Fruit fly (Drosophila melanogaster) whole organism, embryonic: ENCODE measurements around the gene CG31224.

ENCODE experiments used
- Bteb2 ChIP-seq: fragments of 200-800 bp; sonication (Bioruptor generic); optimal IDR thresholded peaks from 2 replicates; lab custom pipeline; 2016; ENCODE audit warnings: missing biosample characterization, missing genetic modification characterization
- CG1024 ChIP-seq: fragments of 200-800 bp; sonication (Bioruptor generic); IDR thresholded peaks from 2 replicates; pipeline ENCODE4 v1.3.6; 2022; ENCODE audit warnings: missing biosample characterization, missing genetic modification characterization
- CG11398 ChIP-seq: fragments of 200-800 bp; sonication (Bioruptor generic); optimal IDR thresholded peaks from 2 replicates; lab custom pipeline; 2016; ENCODE audit warnings: missing biosample characterization, missing genetic modification characterization
- CG12071 ChIP-seq: fragments of 200-800 bp; sonication (Bioruptor generic); optimal IDR thresholded peaks from 3 replicates; lab custom pipeline; 2018; ENCODE audit warnings: missing biosample characterization, mild to moderate bottlenecking, missing genetic modification characterization
- CG12219 ChIP-seq: fragments of 200-800 bp; sonication (Bioruptor generic); optimal IDR thresholded peaks from 3 replicates; lab custom pipeline; 2018; ENCODE audit warnings: missing biosample characterization, mild to moderate bottlenecking, missing genetic modification characterization
- CG12299 ChIP-seq: fragments of 200-800 bp; sonication (Bioruptor generic); optimal IDR thresholded peaks from 2 replicates; lab custom pipeline; 2018; ENCODE audit warnings: missing biosample characterization, mild to moderate bottlenecking, missing genetic modification characterization
- CG12391 ChIP-seq: fragments of 200-800 bp; sonication (Bioruptor generic); optimal IDR thresholded peaks from 3 replicates; lab custom pipeline; 2018; ENCODE audit warnings: missing biosample characterization, mild to moderate bottlenecking, missing genetic modification characterization, moderate library complexity
- CG12769 ChIP-seq: fragments of 200-800 bp; sonication (Bioruptor generic); optimal IDR thresholded peaks from 2 replicates; lab custom pipeline; 2019; ENCODE audit warnings: missing biosample characterization, mild to moderate bottlenecking, missing genetic modification characterization, moderate library complexity
- CG13287 ChIP-seq: fragments of 200-800 bp; sonication (Bioruptor generic); IDR thresholded peaks from 2 replicates; pipeline ENCODE4 v1.3.6; 2022; ENCODE audit warnings: missing biosample characterization, missing genetic modification characterization; ENCODE audit not compliant: partially characterized antibody
- CG16813 ChIP-seq: fragments of 200-800 bp; sonication (Bioruptor generic); IDR thresholded peaks from 3 replicates; pipeline ENCODE4 v1.3.6; 2022; ENCODE audit warnings: missing biosample characterization, missing genetic modification characterization; ENCODE audit not compliant: partially characterized antibody
- CG16815 ChIP-seq: fragments of 200-800 bp; sonication (Bioruptor generic); optimal IDR thresholded peaks from 3 replicates; lab custom pipeline; 2017; ENCODE audit warnings: missing biosample characterization, mild to moderate bottlenecking, missing genetic modification characterization
- CG32532 ChIP-seq: fragments of 200-800 bp; sonication (Bioruptor generic); IDR thresholded peaks from 2 replicates; pipeline ENCODE4 v1.3.6; 2022; ENCODE audit warnings: missing biosample characterization, missing genetic modification characterization
- CG33557 ChIP-seq: fragments of 200-800 bp; sonication (Bioruptor generic); optimal IDR thresholded peaks from 2 replicates; lab custom pipeline; 2019; ENCODE audit warnings: missing biosample characterization, mild to moderate bottlenecking, missing genetic modification characterization, moderate library complexity
- CG4424 ChIP-seq: fragments of 200-800 bp; sonication (Bioruptor generic); optimal IDR thresholded peaks from 3 replicates; lab custom pipeline; 2016; ENCODE audit warnings: missing biosample characterization, missing genetic modification characterization
- CG6683 ChIP-seq: fragments of 200-800 bp; sonication (Bioruptor generic); optimal IDR thresholded peaks from 2 replicates; lab custom pipeline; 2017; ENCODE audit warnings: missing biosample characterization, mild to moderate bottlenecking, missing genetic modification characterization, missing genetic modification reagents
- CG7357 ChIP-seq: fragments of 200-800 bp; sonication (Bioruptor generic); IDR thresholded peaks from 3 replicates; pipeline ENCODE4 v1.3.6; 2022; ENCODE audit warnings: missing biosample characterization, missing genetic modification characterization
- CG7556 ChIP-seq: fragments of 200-800 bp; sonication (Bioruptor generic); optimal IDR thresholded peaks from 2 replicates; lab custom pipeline; 2017; ENCODE audit warnings: missing biosample characterization, mild to moderate bottlenecking, missing genetic modification characterization
- CG8089 ChIP-seq: fragments of 200-800 bp; sonication (Bioruptor generic); optimal IDR thresholded peaks from 3 replicates; lab custom pipeline; 2016; ENCODE audit warnings: missing biosample characterization, missing genetic modification characterization
- CG8281 ChIP-seq: fragments of 200-800 bp; sonication (Bioruptor generic); optimal IDR thresholded peaks from 2 replicates; lab custom pipeline; 2018; ENCODE audit warnings: missing biosample characterization, mild to moderate bottlenecking, missing genetic modification characterization, moderate library complexity
- CG9817 ChIP-seq: fragments of 200-800 bp; sonication (Bioruptor generic); optimal IDR thresholded peaks from 2 replicates; lab custom pipeline; 2018; ENCODE audit warnings: missing biosample characterization, mild to moderate bottlenecking, missing genetic modification characterization, moderate library complexity
- Deaf1 ChIP-seq: fragments of 200-800 bp; optimal IDR thresholded peaks from 3 replicates; lab custom pipeline; 2019; ENCODE audit warnings: missing biosample characterization, mild to moderate bottlenecking, missing genetic modification characterization, moderate library complexity
- Ets97D ChIP-seq: fragments of 200-800 bp; sonication (Bioruptor generic); optimal IDR thresholded peaks from 3 replicates; lab custom pipeline; 2016; ENCODE audit warnings: missing biosample characterization, missing genetic modification characterization
- Fer2 ChIP-seq: fragments of 200-800 bp; sonication (Bioruptor generic); optimal IDR thresholded peaks from 2 replicates; lab custom pipeline; 2018; ENCODE audit warnings: missing biosample characterization, mild to moderate bottlenecking, missing genetic modification characterization, moderate library complexity
- H15 ChIP-seq: fragments of 200-800 bp; sonication (Bioruptor generic); IDR thresholded peaks from 3 replicates; pipeline ENCODE4 v1.3.6; 2022; ENCODE audit warnings: missing biosample characterization, missing genetic modification characterization
- HLH3B ChIP-seq: fragments of 200-800 bp; sonication (Bioruptor generic); IDR thresholded peaks from 2 replicates; pipeline ENCODE4 v1.3.6; 2022; ENCODE audit warnings: missing biosample characterization, missing genetic modification characterization
- MESR4 ChIP-seq: fragments of 200-800 bp; sonication (Bioruptor generic); optimal IDR thresholded peaks from 2 replicates; lab custom pipeline; 2018; ENCODE audit warnings: missing biosample characterization, mild to moderate bottlenecking, missing genetic modification characterization, moderate library complexity
- MTF-1 ChIP-seq: fragments of 200-800 bp; sonication (Bioruptor generic); optimal IDR thresholded peaks from 2 replicates; lab custom pipeline; 2018; ENCODE audit warnings: missing biosample characterization, mild to moderate bottlenecking, missing genetic modification characterization, borderline replicate concordance
- Meics ChIP-seq: fragments of 200-800 bp; sonication (Bioruptor generic); optimal IDR thresholded peaks from 2 replicates; lab custom pipeline; 2017; ENCODE audit warnings: missing biosample characterization, mild to moderate bottlenecking, missing genetic modification characterization
- NC2β ChIP-seq: fragments of 200-800 bp; sonication (Bioruptor generic); optimal IDR thresholded peaks from 2 replicates; lab custom pipeline; 2016; ENCODE audit warnings: missing biosample characterization, missing genetic modification characterization
- Neu2 ChIP-seq: fragments of 200-800 bp; sonication (Bioruptor generic); optimal IDR thresholded peaks from 3 replicates; lab custom pipeline; 2016; ENCODE audit warnings: missing biosample characterization, missing genetic modification characterization, borderline replicate concordance
- Nf-YB ChIP-seq: fragments of 200-800 bp; sonication (Bioruptor generic); optimal IDR thresholded peaks from 3 replicates; lab custom pipeline; 2019; ENCODE audit warnings: missing biosample characterization, mild to moderate bottlenecking, missing genetic modification characterization, moderate library complexity
- Sox100B ChIP-seq: fragments of 200-800 bp; sonication (Bioruptor generic); optimal IDR thresholded peaks from 3 replicates; lab custom pipeline; 2018; ENCODE audit warnings: missing biosample characterization, mild to moderate bottlenecking, missing genetic modification characterization
- ab ChIP-seq: fragments of 200-800 bp; sonication (Bioruptor generic); optimal IDR thresholded peaks from 2 replicates; lab custom pipeline; 2016; ENCODE audit warnings: missing biosample characterization, missing genetic modification characterization
- disco-r ChIP-seq: fragments of 200-800 bp; sonication (Bioruptor generic); optimal IDR thresholded peaks from 2 replicates; lab custom pipeline; 2016; ENCODE audit warnings: missing biosample characterization, missing genetic modification characterization
- dpn ChIP-seq, 2 experiments: fragments of 200-800 bp; sonication (Bioruptor generic); optimal IDR thresholded peaks; 3 replicates each; lab custom pipeline; 2016; ENCODE audit warnings: missing biosample characterization in 2 of 2, missing genetic modification characterization in 2 of 2
- ems ChIP-seq: fragments of 200-800 bp; sonication (Bioruptor generic); optimal IDR thresholded peaks from 3 replicates; lab custom pipeline; 2016; ENCODE audit warnings: missing biosample characterization, missing genetic modification characterization
- fd64A ChIP-seq: fragments of 200-800 bp; sonication (Bioruptor generic); optimal IDR thresholded peaks from 3 replicates; lab custom pipeline; 2018; ENCODE audit warnings: missing biosample characterization, mild to moderate bottlenecking, missing genetic modification characterization
- gce ChIP-seq: fragments of 200-800 bp; sonication (Bioruptor generic); IDR thresholded peaks from 3 replicates; pipeline ENCODE4 v1.3.6; 2022; ENCODE audit warnings: missing biosample characterization, missing genetic modification characterization
- gcm ChIP-seq: fragments of 200-800 bp; sonication (Bioruptor generic); optimal IDR thresholded peaks from 2 replicates; lab custom pipeline; 2019; ENCODE audit warnings: missing biosample characterization, mild to moderate bottlenecking, missing genetic modification characterization, moderate library complexity
- gem ChIP-seq: fragments of 200-800 bp; sonication (Bioruptor generic); optimal IDR thresholded peaks from 2 replicates; lab custom pipeline; 2019; ENCODE audit warnings: missing biosample characterization, mild to moderate bottlenecking, missing genetic modification characterization, moderate library complexity
- gfzf ChIP-seq: fragments of 200-800 bp; sonication (Bioruptor generic); optimal IDR thresholded peaks from 2 replicates; lab custom pipeline; 2016; ENCODE audit warnings: missing biosample characterization, mild to moderate bottlenecking, missing genetic modification characterization, moderate library complexity
- hbn ChIP-seq: fragments of 200-800 bp; sonication (Bioruptor generic); IDR thresholded peaks from 2 replicates; pipeline ENCODE4 v1.3.6; 2022; ENCODE audit warnings: missing biosample characterization, missing genetic modification characterization; ENCODE audit not compliant: partially characterized antibody
- nom ChIP-seq: fragments of 200-800 bp; sonication (Bioruptor generic); optimal IDR thresholded peaks from 2 replicates; lab custom pipeline; 2017; ENCODE audit warnings: missing biosample characterization, missing genetic modification characterization, mild to moderate bottlenecking, moderate library complexity, missing genetic modification reagents
- run ChIP-seq: fragments of 200-800 bp; sonication (Bioruptor generic); optimal IDR thresholded peaks from 3 replicates; lab custom pipeline; 2018; ENCODE audit warnings: missing biosample characterization, mild to moderate bottlenecking, missing genetic modification characterization
- slp2 ChIP-seq: fragments of 200-800 bp; sonication (Bioruptor generic); optimal IDR thresholded peaks from 2 replicates; lab custom pipeline; 2016; ENCODE audit warnings: missing biosample characterization, missing genetic modification characterization
- sob ChIP-seq: fragments of 200-800 bp; sonication (Bioruptor generic); IDR thresholded peaks from 2 replicates; pipeline ENCODE4 v1.3.6; 2022; ENCODE audit warnings: missing biosample characterization, missing genetic modification characterization
- sr ChIP-seq: fragments of 200-800 bp; sonication (Bioruptor generic); IDR thresholded peaks from 3 replicates; pipeline ENCODE4 v1.3.6; 2022; ENCODE audit warnings: missing biosample characterization, missing genetic modification characterization
- twi ChIP-seq: fragments of 200-800 bp; optimal IDR thresholded peaks from 2 replicates; lab custom pipeline; 2019; ENCODE audit warnings: missing biosample characterization, mild to moderate bottlenecking, missing genetic modification characterization, moderate library complexity
- tx ChIP-seq: fragments of 200-800 bp; sonication (Bioruptor generic); optimal IDR thresholded peaks from 2 replicates; lab custom pipeline; 2016; ENCODE audit warnings: missing biosample characterization, missing genetic modification characterization
- zen2 ChIP-seq: fragments of 200-800 bp; sonication (Bioruptor generic); IDR thresholded peaks from 3 replicates; pipeline ENCODE4 v1.3.6; 2022; ENCODE audit warnings: missing biosample characterization, missing genetic modification characterization; ENCODE audit not compliant: partially characterized antibody
- zfh1 ChIP-seq: fragments of 200-800 bp; sonication (Bioruptor generic); IDR thresholded peaks from 3 replicates; pipeline ENCODE4 v1.3.6; 2022; ENCODE audit warnings: missing biosample characterization, missing genetic modification characterization

The CG31224 gene

dm6 chr3R:18663525-18663924 is 4.4 kb upstream of the CG31224 start, which contains the start of the genes Cpsf73 and Gos28 (continued):
- no peak for TF ChIP-seq CG16815 (GFP tag; lab: Kevin White, UChicago)
- TF ChIP-seq NC2β (GFP tag; lab: Kevin White, UChicago): peak; percentile 44
- TF ChIP-seq gem (tag; lab: Kevin White, UChicago): no peak
- TF ChIP-seq Bteb2 (GFP tag; lab: Kevin White, UChicago): no peak
- peak; percentile 81 for TF ChIP-seq MESR4
- no peak for TF ChIP-seq CG32532 (GFP tag; lab: Robert Waterston, UW)
- TF ChIP-seq fd64A (GFP tag; lab: Kevin White, UChicago): no peak
- 0 out of 3 replicates have a peak, but pooled peaks have one; percentile 26 for TF ChIP-seq CG7357
- TF ChIP-seq zfh1 (GFP tag; lab: Robert Waterston, UW): 0 out of 3 replicates have a peak, but pooled peaks have one; percentile 40
- no peak for TF ChIP-seq CG8281
- TF ChIP-seq run (tag; lab: Kevin White, UChicago): no peak
- TF ChIP-seq dpn (GFP tag; optimal IDR thresholded peaks at IDR 0.05; lab: Kevin White, UChicago): no peak
- TF ChIP-seq CG4424: no peak
- TF ChIP-seq CG9817 (tag; lab: Kevin White, UChicago): no peak
- peak; percentile 73 for TF ChIP-seq CG13287 (GFP tag; lab: Robert Waterston, UW)
- TF ChIP-seq gcm (GFP tag; lab: Kevin White, UChicago): no peak
- TF ChIP-seq sr (GFP tag; lab: Robert Waterston, UW): no peak
- peak; percentile 3 for TF ChIP-seq twi (tag; lab: Kevin White, UChicago)
- no peak for TF ChIP-seq Neu2
- TF ChIP-seq hbn (GFP tag; lab: Robert Waterston, UW): no peak
- TF ChIP-seq CG8089 (GFP tag; lab: Kevin White, UChicago): no peak
- TF ChIP-seq ab: no peak
- no peak; the same call in 2 of the 3 replicates for TF ChIP-seq zen2 (GFP tag; lab: Robert Waterston, UW)
- TF ChIP-seq CG12769 (tag; lab: Kevin White, UChicago): peak; percentile 47
- TF ChIP-seq gce (GFP tag; lab: Robert Waterston, UW): no peak
- TF ChIP-seq CG7556 (GFP tag; lab: Kevin White, UChicago): no peak
- TF ChIP-seq sob (GFP tag; lab: Robert Waterston, UW): no peak
- peak; percentile 49 for TF ChIP-seq CG12391 (tag; lab: Kevin White, UChicago)
- TF ChIP-seq gfzf: peak; percentile 91
- no peak for TF ChIP-seq ems (GFP tag; lab: Kevin White, UChicago)
- no peak for TF ChIP-seq CG1024 (GFP tag; lab: Robert Waterston, UW)
- no peak for TF ChIP-seq H15 (GFP tag; lab: Robert Waterston, UW)
- no peak for TF ChIP-seq Deaf1 (tag; lab: Kevin White, UChicago)
- TF ChIP-seq Ets97D (GFP tag; lab: Kevin White, UChicago): peak; percentile 36
- no peak for TF ChIP-seq Sox100B (GFP tag; lab: Kevin White, UChicago)
- TF ChIP-seq CG16813 (GFP tag; lab: Robert Waterston, UW): peak; percentile 50
- no peak for TF ChIP-seq CG12299
- TF ChIP-seq disco-r (GFP tag; lab: Kevin White, UChicago): no peak
- TF ChIP-seq CG12071 (GFP tag; lab: Kevin White, UChicago): no peak
- TF ChIP-seq CG11398: no peak
- TF ChIP-seq Fer2 (tag; lab: Kevin White, UChicago): no peak
- no peak for TF ChIP-seq Nf-YB (GFP tag; lab: Kevin White, UChicago)
- no peak for TF ChIP-seq HLH3B (GFP tag; lab: Robert Waterston, UW)
- TF ChIP-seq Meics (GFP tag; lab: Kevin White, UChicago): no peak
- TF ChIP-seq slp2 (GFP tag; lab: Kevin White, UChicago): peak; percentile 13
- TF ChIP-seq CG6683: no peak
- TF ChIP-seq tx: no peak
- no peak for TF ChIP-seq CG12219 (GFP tag; lab: Kevin White, UChicago)
- peak; percentile 29 for TF ChIP-seq CG33557
- TF ChIP-seq MTF-1: no peak
- TF ChIP-seq nom (GFP tag; lab: Kevin White, UChicago): no peak
